Worm (Caenorhabditis elegans): Measurements from ENCODE around the gene M153.5.

M153.5 gene

DNA sequence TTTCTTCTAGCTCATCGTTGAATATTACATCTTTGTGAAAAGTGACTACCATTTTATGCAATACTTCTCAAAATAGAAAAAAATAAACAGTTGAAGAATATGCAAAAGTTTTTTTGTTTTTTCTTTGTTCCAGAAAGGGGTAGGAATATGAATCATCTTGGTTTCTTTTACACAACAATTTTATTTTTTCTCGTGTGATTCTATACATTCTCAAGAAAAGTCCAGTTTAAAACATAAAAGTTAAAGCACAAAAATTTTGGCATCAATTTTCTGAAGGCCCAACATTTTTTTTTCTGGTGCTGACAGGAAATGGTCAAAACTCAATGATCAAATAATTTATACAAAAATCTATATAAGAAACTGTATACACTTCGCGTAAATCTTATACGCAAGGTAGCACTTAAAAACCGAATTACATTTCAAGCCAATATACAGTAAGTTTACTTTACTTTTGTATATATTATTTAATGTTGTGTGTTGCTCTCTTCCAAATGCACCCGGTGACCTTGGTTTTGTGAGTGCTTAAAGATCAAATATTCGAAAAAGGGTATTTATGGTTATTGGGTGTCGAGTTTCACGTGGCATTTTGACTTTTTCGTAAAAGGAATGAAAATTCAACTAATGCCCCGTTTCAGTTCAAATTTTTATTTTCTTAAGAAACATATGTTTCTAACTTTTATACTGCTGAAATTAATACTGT lies 35.1 kb upstream of the M153.5 start, which contains the start of the genes W03G11.2 and lgc-13:
Gene W03G11.2 (minus strand): TSS at position 101 of the 700 bp plus-strand sequence.
Gene lgc-13 (plus strand): TSS at position 650 of the 700 bp plus-strand sequence.
- TF ChIP-seq tbx-11 (GFP tag; IDR thresholded peaks at IDR 0.05) = no peak
- TF ChIP-seq scrt-1 (GFP tag; IDR thresholded peaks at IDR 0.05) = no peak
- TF ChIP-seq hmg-4 (GFP tag; optimal IDR thresholded peaks at IDR 0.05) = no peak
- no peak for TF ChIP-seq ama-1 (optimal IDR thresholded peaks at IDR 0.05)
- TF ChIP-seq ets-7 (tag; optimal IDR thresholded peaks at IDR 0.05) = no peak
- no peak for TF ChIP-seq hmbx-1 (tag; optimal IDR thresholded peaks at IDR 0.05)
- TF ChIP-seq F13C5.2 (tag; optimal IDR thresholded peaks at IDR 0.05) = no peak
- TF ChIP-seq ceh-13 (GFP tag; optimal IDR thresholded peaks at IDR 0.05) = no peak
- no peak for TF ChIP-seq tbx-37 (GFP tag; conservative IDR thresholded peaks at IDR 0.05)
- no peak for TF ChIP-seq flt-1 (GFP tag; IDR thresholded peaks at IDR 0.05)

ce11 chrX:12111213-12111612 lies 32.6 kb upstream of the M153.5 start, which contains the start of gene lgc-14:
Gene lgc-14, plus strand, starts transcription at chrX:12111513.
- no peak for TF ChIP-seq scrt-1 (GFP tag; IDR thresholded peaks at IDR 0.05)
- TF ChIP-seq hnd-1 (tag; optimal IDR thresholded peaks at IDR 0.05) = no peak
- no peak for TF ChIP-seq F13C5.2 (tag; optimal IDR thresholded peaks at IDR 0.05)
- TF ChIP-seq ama-1 (optimal IDR thresholded peaks at IDR 0.05) = no peak
- TF ChIP-seq pes-1 (GFP tag; IDR thresholded peaks at IDR 0.05) = no peak
- TF ChIP-seq ceh-36 (tag; optimal IDR thresholded peaks at IDR 0.05) = no peak
- no peak for TF ChIP-seq tra-4 (tag; optimal IDR thresholded peaks at IDR 0.05)
- TF ChIP-seq B0310.2 (tag; optimal IDR thresholded peaks at IDR 0.05) = no peak

ce11 chrX:12114024-12114423 lies 29.8 kb upstream of the M153.5 start, which contains the start of gene lgc-15:
Gene lgc-15, plus strand, starts transcription at chrX:12114324.
- TF ChIP-seq tbx-37 (GFP tag; conservative IDR thresholded peaks at IDR 0.05) (no peak), flt-1 (GFP tag; IDR thresholded peaks at IDR 0.05) (no peak), hnd-1 (tag; optimal IDR thresholded peaks at IDR 0.05) (no peak), ets-7 (tag; optimal IDR thresholded peaks at IDR 0.05) (no peak)

ce11 chrX:12118340-12118739 lies 25.5 kb upstream of the M153.5 start, which contains the start of gene lgc-16:
Gene lgc-16, plus strand, starts transcription at chrX:12118640.
- no peak for TF ChIP-seq tbx-37 (GFP tag; conservative IDR thresholded peaks at IDR 0.05)
- TF ChIP-seq flt-1 (GFP tag; IDR thresholded peaks at IDR 0.05) = no peak
- TF ChIP-seq tbx-11 (GFP tag; IDR thresholded peaks at IDR 0.05) = no peak
- TF ChIP-seq scrt-1 (GFP tag; IDR thresholded peaks at IDR 0.05) = no peak
- no peak for TF ChIP-seq hmbx-1 (tag; optimal IDR thresholded peaks at IDR 0.05)
- no peak for TF ChIP-seq ceh-13 (GFP tag; optimal IDR thresholded peaks at IDR 0.05)
- TF ChIP-seq sea-1 (GFP tag; conservative IDR thresholded peaks at IDR 0.05) = no peak
- no peak for TF ChIP-seq pes-1 (GFP tag; IDR thresholded peaks at IDR 0.05)
- TF ChIP-seq hnd-1 (tag; optimal IDR thresholded peaks at IDR 0.05) = no peak
- TF ChIP-seq F13C5.2 (tag; optimal IDR thresholded peaks at IDR 0.05) = no peak

ce11 chrX:12121285-12121684 lies 22.5 kb upstream of the M153.5 start, which contains the start of gene lgc-17:
Gene lgc-17, plus strand, starts transcription at chrX:12121585.
- TF ChIP-seq sea-1 (GFP tag; conservative IDR thresholded peaks at IDR 0.05) (no peak), pes-1 (GFP tag; IDR thresholded peaks at IDR 0.05) (no peak), tbx-37 (GFP tag; conservative IDR thresholded peaks at IDR 0.05) (no peak), ama-1 (optimal IDR thresholded peaks at IDR 0.05) (no peak), ets-7 (tag; optimal IDR thresholded peaks at IDR 0.05) (no peak), scrt-1 (GFP tag; IDR thresholded peaks at IDR 0.05) (no peak), F13C5.2 (tag; optimal IDR thresholded peaks at IDR 0.05) (no peak), ceh-36 (tag; optimal IDR thresholded peaks at IDR 0.05) (no peak), aly-1 (tag; optimal IDR thresholded peaks at IDR 0.05) (no peak), flt-1 (GFP tag; IDR thresholded peaks at IDR 0.05) (no peak), hmbx-1 (tag; optimal IDR thresholded peaks at IDR 0.05) (no peak), hmg-4 (GFP tag; optimal IDR thresholded peaks at IDR 0.05) (no peak), tbx-11 (GFP tag; IDR thresholded peaks at IDR 0.05) (no peak), B0310.2 (tag; optimal IDR thresholded peaks at IDR 0.05) (no peak), hnd-1 (tag; optimal IDR thresholded peaks at IDR 0.05) (no peak), tra-4 (tag; optimal IDR thresholded peaks at IDR 0.05) (no peak), ceh-13 (GFP tag; optimal IDR thresholded peaks at IDR 0.05) (no peak)

DNA sequence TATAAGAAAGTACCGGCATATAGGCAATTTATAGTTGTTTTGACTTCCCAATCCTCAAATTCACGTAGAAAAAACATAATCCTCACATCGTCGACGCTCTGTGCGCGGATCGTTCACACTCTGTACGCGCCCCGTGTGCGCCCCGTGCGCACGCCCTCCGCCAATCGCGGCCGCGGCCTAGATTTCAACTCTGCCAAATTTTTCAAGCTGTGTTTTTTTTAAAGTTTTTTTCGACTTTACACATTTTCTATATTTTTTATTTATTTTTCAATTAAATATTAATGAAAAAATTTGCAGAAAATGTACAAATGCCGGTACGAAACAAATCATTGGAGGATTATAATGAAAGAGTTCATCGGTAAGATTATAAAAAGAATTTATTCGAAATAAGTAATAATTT lies 20.6 kb upstream of the M153.5 start, which contains the start of gene T01H10.11:
Gene T01H10.11 (plus strand): TSS at position 301 of the 400 bp plus-strand sequence.
- TF ChIP-seq sea-1 (GFP tag; conservative IDR thresholded peaks at IDR 0.05) (no peak), B0310.2 (tag; optimal IDR thresholded peaks at IDR 0.05) (no peak)

- TF ChIP-seq ama-1 (optimal IDR thresholded peaks at IDR 0.05) (no peak), ets-7 (tag; optimal IDR thresholded peaks at IDR 0.05) (no peak), scrt-1 (GFP tag; IDR thresholded peaks at IDR 0.05) (no peak), hmg-4 (GFP tag; optimal IDR thresholded peaks at IDR 0.05) (no peak), F13C5.2 (tag; optimal IDR thresholded peaks at IDR 0.05) (no peak), tra-4 (tag; optimal IDR thresholded peaks at IDR 0.05) (no peak), hmbx-1 (tag; optimal IDR thresholded peaks at IDR 0.05) (no peak)
These were observed 18.5 kb upstream of the M153.5 start, which contains the start of gene lgc-18 for ce11 chrX:12125308-12125707. Gene lgc-18, plus strand, starts transcription at chrX:12125608.

DNA sequence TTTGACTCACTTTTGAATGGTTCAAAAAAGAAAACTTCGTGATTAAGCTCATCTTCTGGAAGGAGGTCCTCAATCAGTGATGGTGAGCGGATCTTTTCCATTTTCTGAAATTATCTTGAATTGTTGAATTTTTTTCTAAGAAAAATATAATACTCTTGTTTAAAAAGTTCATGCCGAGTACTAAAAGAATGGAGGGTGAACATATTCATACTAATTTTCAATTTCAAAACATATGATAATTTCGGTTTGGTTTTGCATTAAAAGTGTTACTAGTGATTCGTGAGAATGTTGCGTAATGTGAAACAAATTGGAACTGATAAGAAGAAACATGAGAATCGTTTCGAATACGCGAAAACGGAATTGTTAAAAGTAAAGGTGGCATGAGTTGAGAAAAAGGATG lies 2.7 kb upstream of the M153.5 start, which contains the start of gene lyst-1:
Gene lyst-1 (minus strand): TSS at position 101 of the 400 bp plus-strand sequence.
- TF ChIP-seq ama-1 (optimal IDR thresholded peaks at IDR 0.05) (no peak), tra-4 (tag; optimal IDR thresholded peaks at IDR 0.05) (no peak), hmg-4 (GFP tag; optimal IDR thresholded peaks at IDR 0.05) (no peak), pes-1 (GFP tag; IDR thresholded peaks at IDR 0.05) (no peak), flt-1 (GFP tag; IDR thresholded peaks at IDR 0.05) (no peak), hmbx-1 (tag; optimal IDR thresholded peaks at IDR 0.05) (no peak), hnd-1 (tag; optimal IDR thresholded peaks at IDR 0.05) (no peak), tbx-37 (GFP tag; conservative IDR thresholded peaks at IDR 0.05) (no peak)

Measured in whole organism, early embryonic.